Worm (Caenorhabditis elegans): Measurements from ENCODE around the gene str-14.

Gene str-14

DNA sequence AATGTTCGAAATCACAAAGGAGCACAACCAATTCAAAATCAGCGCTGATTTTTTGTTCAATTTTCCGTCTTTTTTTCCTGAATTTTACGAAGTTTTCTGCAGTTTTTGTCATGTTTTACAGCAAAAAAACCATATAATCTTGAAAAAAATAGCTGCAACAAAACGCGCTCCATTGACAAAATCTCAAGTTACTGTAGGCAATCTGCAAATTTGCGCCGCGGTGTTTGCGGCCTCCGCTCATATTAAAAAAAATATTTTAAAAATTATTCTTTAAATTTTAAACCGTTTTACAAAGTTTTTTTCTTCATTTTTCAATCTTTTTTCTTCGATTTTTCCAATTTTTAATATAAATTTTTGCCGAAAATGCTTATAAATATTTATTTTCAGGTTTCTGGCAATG, 49.6 kb downstream of the str-14 start:
- TF ChIP-seq unc-62 (GFP tag; optimal IDR thresholded peaks at IDR 0.05), result no peak

DNA sequence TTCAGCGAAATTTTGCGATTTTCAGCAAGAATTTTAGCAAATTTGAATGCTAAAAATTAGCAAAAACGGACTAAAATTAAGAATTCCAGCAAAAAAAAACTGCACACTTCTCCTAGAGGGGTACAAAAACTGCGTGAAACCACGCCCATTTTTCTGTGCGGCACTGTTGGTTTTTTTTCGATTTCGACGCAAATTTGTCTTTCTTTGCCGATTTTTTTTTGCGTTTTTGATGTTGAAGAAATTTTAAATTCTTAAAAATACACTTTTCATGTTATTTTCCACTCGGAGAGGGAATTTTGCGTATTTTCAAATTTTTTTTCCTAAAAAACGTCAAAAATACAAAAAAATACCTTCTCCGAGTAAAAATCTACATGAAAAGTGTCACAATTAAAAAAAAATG, 51.0 kb downstream of the str-14 start, which contains the start of gene syp-1:
TSS of gene syp-1 (plus strand) at position 301 of the 400 bp plus-strand sequence.
- no peak for TF ChIP-seq unc-62 (GFP tag; optimal IDR thresholded peaks at IDR 0.05)
